Worm (Caenorhabditis elegans) whole organism, L4 larva: ENCODE data around the gene haao-1.

Experiments
- F26F4.8 ChIP-seq: fragments of 200-800 bp; sonication (Bioruptor generic); conservative IDR thresholded peaks from 2 replicates; pipeline ENCODE4 v1.3.6; 2022; ENCODE audit warnings: missing genetic modification characterization, missing compliant biosample characterization
- F37D6.2 ChIP-seq: sonication (generic microtip); optimal IDR thresholded peaks from 2 replicates; lab custom pipeline; 2016; ENCODE audit warnings: mild to moderate bottlenecking, missing genetic modification characterization, missing compliant biosample characterization
- F44E2.7 ChIP-seq: fragments of 200-800 bp; sonication (Bioruptor generic); IDR thresholded peaks from 2 replicates; pipeline ENCODE4 v2.1.2; 2022; ENCODE audit warnings: missing genetic modification characterization, missing compliant biosample characterization
- F49E8.2 ChIP-seq: sonication (generic microtip); optimal IDR thresholded peaks from 2 replicates; lab custom pipeline; 2016; ENCODE audit warnings: missing compliant biosample characterization, mild to moderate bottlenecking, missing genetic modification characterization, borderline replicate concordance
- R02D3.7 ChIP-seq: fragments of 150-350 bp; sonication (generic microtip); optimal IDR thresholded peaks from 3 replicates; lab custom pipeline; 2014; ENCODE audit warnings: missing biosample characterization, missing genetic modification characterization
- T26A8.4 ChIP-seq: fragments of 200-800 bp; sonication (Bioruptor generic); IDR thresholded peaks from 2 replicates; pipeline ENCODE4 v1.3.6; 2022; ENCODE audit warnings: missing genetic modification characterization, missing compliant biosample characterization
- ZK337.2 ChIP-seq: fragments of 200-800 bp; sonication (Bioruptor generic); IDR thresholded peaks from 2 replicates; pipeline ENCODE4 v1.3.6; 2022; ENCODE audit warnings: missing genetic modification reagents, missing genetic modification characterization, missing compliant biosample characterization
- aha-1 ChIP-seq: fragments of 150-350 bp; peaks from one replicate; lab custom pipeline; 2014; ENCODE audit warnings: missing biosample characterization, missing genetic modification characterization
- ceh-28 ChIP-seq: fragments of 150-350 bp; optimal IDR thresholded peaks from 2 replicates; lab custom pipeline; 2014; ENCODE audit warnings: missing biosample characterization, missing genetic modification reagents, missing genetic modification characterization
- ceh-32 ChIP-seq: sonication (generic microtip); optimal IDR thresholded peaks from 2 replicates; lab custom pipeline; 2016; ENCODE audit warnings: mild to moderate bottlenecking, missing genetic modification characterization, missing compliant biosample characterization; ENCODE audit not compliant: poor library complexity
- ceh-82 ChIP-seq: sonication (generic microtip); optimal IDR thresholded peaks from 2 replicates; lab custom pipeline; 2017; ENCODE audit warnings: missing biosample characterization, missing genetic modification characterization
- ces-1 ChIP-seq: fragments of 150-350 bp; sonication (generic microtip); optimal IDR thresholded peaks from 4 replicates; lab custom pipeline; 2014; ENCODE audit warnings: missing biosample characterization, missing genetic modification reagents, missing genetic modification characterization
- ctbp-1 ChIP-seq: fragments of 200-800 bp; sonication (Bioruptor generic); IDR thresholded peaks from 2 replicates; pipeline ENCODE4 v1.3.6; 2022; ENCODE audit warnings: missing genetic modification reagents, missing genetic modification characterization, missing compliant biosample characterization
- daf-12 ChIP-seq: fragments of 150-350 bp; optimal IDR thresholded peaks from 2 replicates; lab custom pipeline; 2014; ENCODE audit warnings: missing biosample characterization, missing genetic modification reagents, missing genetic modification characterization
- daf-16 ChIP-seq, 3 experiments: sonication (generic microtip); optimal IDR thresholded peaks; 2 replicates each; lab custom pipeline; 2016 to 2017; ENCODE audit warnings: missing genetic modification characterization in 3 of 3, missing genetic modification reagents in 3 of 3, mild to moderate bottlenecking in 2 of 3, missing compliant biosample characterization in 2 of 3, missing biosample characterization in 1 of 3, moderate library complexity in 1 of 3
- dmd-6 ChIP-seq: fragments of 200-800 bp; sonication (Bioruptor generic); IDR thresholded peaks from 2 replicates; pipeline ENCODE4 v1.3.6; 2022; ENCODE audit warnings: missing genetic modification reagents, missing genetic modification characterization, missing compliant biosample characterization
- dmd-9 ChIP-seq: fragments of 200-800 bp; sonication (Bioruptor generic); IDR thresholded peaks from 2 replicates; pipeline ENCODE4 v1.3.6; 2022; ENCODE audit warnings: missing genetic modification reagents, missing genetic modification characterization, missing compliant biosample characterization
- duxl-1 ChIP-seq: sonication (generic microtip); optimal IDR thresholded peaks from 2 replicates; lab custom pipeline; 2016; ENCODE audit warnings: mild to moderate bottlenecking, missing genetic modification characterization, moderate library complexity, missing compliant biosample characterization; ENCODE audit not compliant: poor library complexity
- dve-1 ChIP-seq: sonication (generic microtip); optimal IDR thresholded peaks from 2 replicates; lab custom pipeline; 2017; ENCODE audit warnings: antibody characterized with exemption, mild to moderate bottlenecking, missing genetic modification characterization, missing compliant biosample characterization; ENCODE audit not compliant: insufficient read depth
- hlh-30 ChIP-seq: sonication (generic microtip); optimal IDR thresholded peaks from 2 replicates; lab custom pipeline; 2017; ENCODE audit warnings: antibody characterized with exemption, mild to moderate bottlenecking, missing genetic modification characterization, missing compliant biosample characterization; ENCODE audit not compliant: insufficient read depth
- lin-29 ChIP-seq: fragments of 200-800 bp; sonication (Bioruptor generic); IDR thresholded peaks from 2 replicates; pipeline ENCODE4 v1.3.6; 2022; ENCODE audit warnings: missing genetic modification reagents, missing genetic modification characterization, missing compliant biosample characterization
- lin-38 ChIP-seq: fragments of 200-800 bp; sonication (Bioruptor generic); IDR thresholded peaks from 2 replicates; pipeline ENCODE4 v1.3.6; 2022; ENCODE audit warnings: missing genetic modification reagents, missing genetic modification characterization, missing compliant biosample characterization
- lin-39 ChIP-seq: fragments of 150-350 bp; optimal IDR thresholded peaks from 2 replicates; lab custom pipeline; 2014; ENCODE audit warnings: missing biosample characterization, missing genetic modification reagents, missing genetic modification characterization
- lsy-2 ChIP-seq, 2 experiments: fragments of 150-350 bp in 1 of 2; sonication (generic microtip) in 1 of 2; optimal IDR thresholded peaks; 2 replicates each; lab custom pipeline; 2014 to 2017; ENCODE audit warnings: missing biosample characterization in 2 of 2, missing genetic modification characterization in 2 of 2
- madf-9 ChIP-seq: fragments of 200-800 bp; sonication (Bioruptor generic); conservative IDR thresholded peaks from 2 replicates; pipeline ENCODE4 v1.3.6; 2022; ENCODE audit warnings: missing genetic modification reagents, missing genetic modification characterization, missing compliant biosample characterization
- mdt-29 ChIP-seq: fragments of 200-800 bp; sonication (Bioruptor generic); IDR thresholded peaks from 2 replicates; pipeline ENCODE4 v1.3.6; 2022; ENCODE audit warnings: missing genetic modification reagents, missing genetic modification characterization, missing compliant biosample characterization
- mes-2 ChIP-seq: sonication (generic microtip); optimal IDR thresholded peaks from 2 replicates; lab custom pipeline; 2016; ENCODE audit warnings: missing genotype, mild to moderate bottlenecking, missing genetic modification characterization, missing compliant biosample characterization; ENCODE audit not compliant: poor library complexity, severe bottlenecking
- mxl-3 ChIP-seq: fragments of 200-800 bp; sonication (Bioruptor generic); optimal IDR thresholded peaks from 2 replicates; lab custom pipeline; 2018; ENCODE audit warnings: mild to moderate bottlenecking, missing genetic modification characterization, missing compliant biosample characterization
- nhr-10 ChIP-seq: fragments of 150-350 bp; optimal IDR thresholded peaks from 2 replicates; lab custom pipeline; 2014; ENCODE audit warnings: missing biosample characterization, missing genetic modification characterization
- nhr-102 ChIP-seq: sonication (generic microtip); optimal IDR thresholded peaks from 2 replicates; lab custom pipeline; 2016; ENCODE audit warnings: mild to moderate bottlenecking, missing genetic modification characterization, moderate library complexity, missing compliant biosample characterization
- nhr-11 ChIP-seq: fragments of 150-350 bp; optimal IDR thresholded peaks from 2 replicates; lab custom pipeline; 2014; ENCODE audit warnings: missing biosample characterization, missing genetic modification characterization
- nhr-111 ChIP-seq: fragments of 200-800 bp; sonication (Bioruptor generic); optimal IDR thresholded peaks from 2 replicates; lab custom pipeline; 2018; ENCODE audit warnings: mild to moderate bottlenecking, missing genetic modification characterization, missing compliant biosample characterization
- nhr-25 ChIP-seq: sonication (generic microtip); optimal IDR thresholded peaks from 2 replicates; lab custom pipeline; 2017; ENCODE audit warnings: missing genetic modification characterization, mild to moderate bottlenecking, missing compliant biosample characterization, antibody characterized with exemption, moderate library complexity, borderline replicate concordance; ENCODE audit not compliant: insufficient read depth
- nhr-28 ChIP-seq: fragments of 150-350 bp; optimal IDR thresholded peaks from 2 replicates; lab custom pipeline; 2014; ENCODE audit warnings: missing biosample characterization, missing genetic modification characterization
- nhr-41 ChIP-seq: fragments of 200-800 bp; sonication (Bioruptor generic); IDR thresholded peaks from 2 replicates; pipeline ENCODE4 v1.3.6; 2022; ENCODE audit warnings: missing genetic modification reagents, missing genetic modification characterization, missing compliant biosample characterization
- nhr-48 ChIP-seq: sonication (generic microtip); optimal IDR thresholded peaks from 2 replicates; lab custom pipeline; 2016; ENCODE audit warnings: mild to moderate bottlenecking, missing genetic modification characterization, missing compliant biosample characterization
- nhr-76 ChIP-seq: fragments of 150-350 bp; optimal IDR thresholded peaks from 2 replicates; lab custom pipeline; 2014; ENCODE audit warnings: missing biosample characterization, missing genetic modification characterization
- sdz-12 ChIP-seq: fragments of 200-800 bp; sonication (Bioruptor generic); optimal IDR thresholded peaks from 2 replicates; lab custom pipeline; 2018; ENCODE audit warnings: mild to moderate bottlenecking, missing genetic modification characterization, missing compliant biosample characterization
- snpc-1.2 ChIP-seq: fragments of 200-800 bp; sonication (Bioruptor generic); IDR thresholded peaks from 2 replicates; pipeline ENCODE4 v1.3.6; 2022; ENCODE audit warnings: missing genetic modification reagents, missing genetic modification characterization, missing compliant biosample characterization
- spr-1 ChIP-seq: sonication (generic microtip); optimal IDR thresholded peaks from 2 replicates; lab custom pipeline; 2016; ENCODE audit warnings: mild to moderate bottlenecking, missing genetic modification characterization, missing compliant biosample characterization
- tag-97 ChIP-seq: fragments of 200-800 bp; sonication (Bioruptor generic); IDR thresholded peaks from 2 replicates; pipeline ENCODE4 v1.3.6; 2022; ENCODE audit warnings: missing genetic modification characterization, missing compliant biosample characterization
- tra-1 ChIP-seq: fragments of 200-800 bp; sonication (Bioruptor generic); IDR thresholded peaks from 2 replicates; pipeline ENCODE4 v1.3.6; 2022; ENCODE audit warnings: missing genetic modification reagents, missing genetic modification characterization, missing compliant biosample characterization
- unc-62 ChIP-seq, 3 experiments: fragments of 150-350 bp in 1 of 3; sonication (generic microtip); optimal IDR thresholded peaks in 2 of 3; peaks in 1 of 3; 1 replicate in 1 of 3; 2 replicates in 2 of 3; lab custom pipeline; 2014 to 2017; ENCODE audit warnings: missing biosample characterization in 3 of 3, missing genetic modification characterization in 3 of 3, missing genetic modification reagents in 3 of 3, missing genotype in 1 of 3
- zip-2 ChIP-seq: fragments of 150-350 bp; optimal IDR thresholded peaks from 2 replicates; lab custom pipeline; 2014; ENCODE audit warnings: missing biosample characterization, missing genetic modification characterization
- ztf-7 ChIP-seq: fragments of 150-350 bp; optimal IDR thresholded peaks from 2 replicates; lab custom pipeline; 2014; ENCODE audit warnings: missing biosample characterization, missing genetic modification characterization

haao-1 gene

ce11 chrV:9507742-9508141 is 3.0 kb downstream of the haao-1 start, which contains the start of gene acs-14 (continued):
- TF ChIP-seq aha-1 (peak; percentile 74), nhr-10 (no peak), mdt-29 (no peak), dve-1 (tag; lab: Kevin White, UChicago) (peak; percentile 26), nhr-76 (tag; lab: Kevin White, UChicago) (no peak), daf-12 (tag; lab: Kevin White, UChicago) (no peak), madf-9 (GFP tag; lab: Robert Waterston, UW) (no peak), nhr-111 (GFP tag; lab: Kevin White, UChicago) (no peak), lin-29 (no peak), F37D6.2 (no peak), dmd-6 (GFP tag; lab: Robert Waterston, UW) (peak; percentile 34; the same call in 1 of the 2 replicates), T26A8.4 (GFP tag; lab: Robert Waterston, UW) (no peak), F44E2.7 (no peak), nhr-41 (GFP tag; lab: Robert Waterston, UW) (no peak), nhr-28 (peak; percentile 50), nhr-11 (tag; lab: Kevin White, UChicago) (no peak), tra-1 (GFP tag; lab: Robert Waterston, UW) (no peak), lin-39 (tag; lab: Kevin White, UChicago) (no peak), spr-1 (tag; lab: Kevin White, UChicago) (no peak), ctbp-1 (GFP tag; lab: Robert Waterston, UW) (no peak), lin-38 (GFP tag; lab: Robert Waterston, UW) (no peak), zip-2 (tag; lab: Kevin White, UChicago) (no peak), tag-97 (no peak), ceh-32 (tag; lab: Kevin White, UChicago) (no peak), ces-1 (no peak), daf-16 (GFP tag; optimal IDR thresholded peaks at IDR 0.05; lab: Kevin White, UChicago) (no peak), daf-16 (tag; optimal IDR thresholded peaks at IDR 0.05; lab: Kevin White, UChicago) (peak; percentile 56), dmd-9 (GFP tag; lab: Robert Waterston, UW) (no peak)
- TF ChIP-seq, all 104 proteins: peak for 7

DNA sequence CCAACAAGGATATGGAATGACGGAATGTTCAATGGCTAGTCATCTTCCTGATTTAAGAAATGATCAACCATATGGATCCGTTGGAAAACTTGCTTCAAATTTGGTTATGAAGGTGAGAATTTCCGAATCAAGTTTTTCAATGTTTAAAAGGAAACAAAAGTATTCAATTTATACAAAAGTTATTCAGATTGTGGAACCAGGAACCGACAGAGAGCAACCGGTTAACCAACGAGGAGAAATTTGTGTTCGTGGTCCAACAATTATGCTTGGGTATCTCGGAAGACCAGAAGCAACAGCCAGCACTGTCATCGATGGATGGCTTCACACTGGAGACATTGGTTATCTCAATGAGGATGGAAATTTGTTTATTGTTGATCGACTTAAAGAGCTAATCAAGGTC is 4.9 kb downstream of the haao-1 start:
- TF ChIP-seq hlh-30 (tag; lab: Kevin White, UChicago) (no peak), duxl-1 (tag; lab: Kevin White, UChicago) (no peak), R02D3.7 (tag; lab: Kevin White, UChicago) (no peak), aha-1 (peak; percentile 97), ZK337.2 (GFP tag; lab: Robert Waterston, UW) (no peak), F37D6.2 (no peak), ceh-28 (tag; lab: Kevin White, UChicago) (no peak), F44E2.7 (no peak), unc-62 (GFP tag; optimal IDR thresholded peaks at IDR 0.05 in 1 of 2; lab: Kevin White, UChicago) (peak in 1 of 2 experiments; percentile 32), unc-62 (tag; optimal IDR thresholded peaks at IDR 0.05; lab: Kevin White, UChicago) (no peak)

DNA sequence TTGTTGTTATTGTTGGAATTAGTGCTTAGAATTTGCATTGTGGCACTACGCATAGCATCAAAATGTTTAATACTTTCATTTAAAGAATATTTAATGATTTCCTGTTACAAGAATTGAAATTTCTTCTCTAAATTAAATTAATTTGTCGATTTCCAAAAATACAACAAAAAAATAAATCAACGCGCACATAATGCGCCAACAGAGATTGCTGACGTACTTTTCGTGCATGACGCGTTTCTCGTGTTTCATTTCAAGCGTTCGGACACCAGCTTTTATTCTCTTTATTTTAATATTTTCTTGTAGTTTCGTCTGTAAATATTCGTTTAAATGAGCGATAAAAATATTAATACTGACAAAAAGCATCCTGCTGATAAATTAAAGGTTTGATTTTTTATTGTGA is 8.9 kb downstream of the haao-1 start, which contains the start of gene eif-2Bdelta:
eif-2Bdelta (plus strand) TSS at position 235 of the 400 bp plus-strand sequence.
- TF ChIP-seq nhr-111 (GFP tag; lab: Kevin White, UChicago) (no peak), T26A8.4 (GFP tag; lab: Robert Waterston, UW) (no peak), dmd-6 (GFP tag; lab: Robert Waterston, UW) (peak; percentile 38; the same call in 1 of the 2 replicates), ces-1 (no peak), tra-1 (GFP tag; lab: Robert Waterston, UW) (no peak), nhr-48 (tag; lab: Kevin White, UChicago) (peak; percentile 18), mes-2 (peak; percentile 60), daf-16 (GFP tag; optimal IDR thresholded peaks at IDR 0.05; lab: Kevin White, UChicago) (no peak), daf-16 (tag; optimal IDR thresholded peaks at IDR 0.05; lab: Kevin White, UChicago) (peak; percentile 46), F49E8.2 (no peak), madf-9 (GFP tag; lab: Robert Waterston, UW) (no peak), F26F4.8 (GFP tag; lab: Robert Waterston, UW) (no peak), lin-38 (GFP tag; lab: Robert Waterston, UW) (peak; percentile 47), lsy-2 (tag; optimal IDR thresholded peaks at IDR 0.05; lab: Kevin White, UChicago) (peak in 1 of 2 experiments; percentile 66), ceh-82 (tag; lab: Kevin White, UChicago) (no peak), mxl-3 (GFP tag; lab: Kevin White, UChicago) (no peak), ztf-7 (tag; lab: Kevin White, UChicago) (peak; percentile 23), nhr-25 (tag; lab: Kevin White, UChicago) (no peak), spr-1 (tag; lab: Kevin White, UChicago) (no peak), nhr-10 (no peak), sdz-12 (GFP tag; lab: Kevin White, UChicago) (no peak), snpc-1.2 (no peak), nhr-102 (tag; lab: Kevin White, UChicago) (peak; percentile 49)
